Worm (Caenorhabditis elegans): Measurements from ENCODE around the gene C29F7.1.
A peak's percentile ranks its signal among the peaks of the same experiment; 100 is the strongest.

- no peak for TF ChIP-seq klf-2 (GFP tag; conservative IDR thresholded peaks at IDR 0.05)
- TF ChIP-seq flt-1 (GFP tag; IDR thresholded peaks at IDR 0.05) = no peak
- TF ChIP-seq med-1 (GFP tag; optimal IDR thresholded peaks at IDR 0.05; ENCODE audit: insufficient read depth) = no peak
- TF ChIP-seq tab-1 (GFP tag; IDR thresholded peaks at IDR 0.05) = no peak
- TF ChIP-seq cog-1 (tag; optimal IDR thresholded peaks at IDR 0.05) = peak; percentile 44
Observed at ce11 chrX:13396550-13397023, 13.1 kb upstream of the C29F7.1 start, which contains the start of gene F02C12.3.
